Worm (Caenorhabditis elegans) whole organism, L2 larva: ENCODE measurements around the gene M03B6.3.

Experiments used
- F13H6.1 ChIP-seq: sonication (generic microtip); optimal IDR thresholded peaks from 2 replicates; lab custom pipeline; 2016; ENCODE audit warnings: missing genetic modification characterization, missing compliant biosample characterization
- R02D3.7 ChIP-seq: fragments of 150-350 bp; optimal IDR thresholded peaks from 2 replicates; lab custom pipeline; 2014; ENCODE audit warnings: missing biosample characterization, missing genetic modification characterization
- Y55F3AM.14 ChIP-seq: fragments of 200-800 bp; sonication (Bioruptor generic); optimal IDR thresholded peaks from 2 replicates; lab custom pipeline; 2018; ENCODE audit warnings: mild to moderate bottlenecking, missing genetic modification characterization, missing compliant biosample characterization
- alr-1 ChIP-seq: fragments of 150-350 bp; optimal IDR thresholded peaks from 2 replicates; lab custom pipeline; 2014; ENCODE audit warnings: missing biosample characterization, missing genetic modification characterization
- aly-2 ChIP-seq: fragments of 150-350 bp; optimal IDR thresholded peaks from 2 replicates; lab custom pipeline; 2014; ENCODE audit warnings: missing biosample characterization, missing genetic modification characterization
- blmp-1 ChIP-seq: sonication (generic microtip); optimal IDR thresholded peaks from 2 replicates; lab custom pipeline; 2017; ENCODE audit warnings: missing genetic modification characterization, mild to moderate bottlenecking, missing compliant biosample characterization, antibody characterized with exemption, moderate library complexity; ENCODE audit not compliant: insufficient read depth
- ceh-82 ChIP-seq: fragments of 150-350 bp; optimal IDR thresholded peaks from 2 replicates; lab custom pipeline; 2014; ENCODE audit warnings: missing biosample characterization, missing genetic modification characterization
- crh-2 ChIP-seq: sonication (generic microtip); optimal IDR thresholded peaks from 2 replicates; lab custom pipeline; 2017; ENCODE audit warnings: missing biosample characterization, missing genetic modification characterization
- dmd-4 ChIP-seq: sonication (generic microtip); optimal IDR thresholded peaks from 2 replicates; lab custom pipeline; 2017; ENCODE audit warnings: missing biosample characterization, missing genetic modification characterization
- elt-1 ChIP-seq: fragments of 150-350 bp; optimal IDR thresholded peaks from 2 replicates; lab custom pipeline; 2014; ENCODE audit warnings: missing biosample characterization, missing genetic modification characterization
- fos-1 ChIP-seq: fragments of 150-350 bp; optimal IDR thresholded peaks from 2 replicates; lab custom pipeline; 2014; ENCODE audit warnings: missing biosample characterization, missing genetic modification characterization
- gmeb-1 ChIP-seq: fragments of 150-350 bp; optimal IDR thresholded peaks from 2 replicates; lab custom pipeline; 2014; ENCODE audit warnings: missing biosample characterization, missing genetic modification characterization
- lin-11 ChIP-seq: fragments of 150-350 bp; sonication (generic microtip); optimal IDR thresholded peaks from 2 replicates; lab custom pipeline; 2014; ENCODE audit warnings: missing biosample characterization, missing genetic modification characterization, inconsistent platforms, mixed read lengths
- lin-13 ChIP-seq: fragments of 150-350 bp; optimal IDR thresholded peaks from 2 replicates; lab custom pipeline; 2014; ENCODE audit warnings: missing biosample characterization, missing genetic modification reagents, missing genetic modification characterization
- mdl-1 ChIP-seq, 2 experiments: fragments of 150-350 bp in 1 of 2; sonication (generic microtip) in 1 of 2; optimal IDR thresholded peaks; 2 replicates each; lab custom pipeline; 2017; ENCODE audit warnings: missing biosample characterization in 2 of 2, missing genetic modification characterization in 2 of 2
- nhr-10 ChIP-seq: sonication (generic microtip); optimal IDR thresholded peaks from 2 replicates; lab custom pipeline; 2017; ENCODE audit warnings: missing biosample characterization, missing genetic modification characterization
- nhr-11 ChIP-seq: fragments of 150-350 bp; optimal IDR thresholded peaks from 2 replicates; lab custom pipeline; 2014; ENCODE audit warnings: missing biosample characterization, missing genetic modification characterization
- nhr-129 ChIP-seq: fragments of 150-350 bp; optimal IDR thresholded peaks from 2 replicates; lab custom pipeline; 2014; ENCODE audit warnings: missing biosample characterization, missing genetic modification characterization
- nhr-21 ChIP-seq: fragments of 150-350 bp; optimal IDR thresholded peaks from 2 replicates; lab custom pipeline; 2014; ENCODE audit warnings: missing biosample characterization, missing genetic modification characterization
- nhr-237 ChIP-seq: fragments of 150-350 bp; optimal IDR thresholded peaks from 2 replicates; lab custom pipeline; 2014; ENCODE audit warnings: missing biosample characterization, missing genetic modification characterization
- nhr-25 ChIP-seq: fragments of 150-350 bp; sonication (generic microtip); optimal IDR thresholded peaks from 3 replicates; lab custom pipeline; 2014; ENCODE audit warnings: missing biosample characterization, missing genetic modification characterization
- nhr-6 ChIP-seq: fragments of 150-350 bp; optimal IDR thresholded peaks from 2 replicates; lab custom pipeline; 2014; ENCODE audit warnings: missing biosample characterization, missing genetic modification characterization
- peb-1 ChIP-seq: fragments of 150-350 bp; optimal IDR thresholded peaks from 2 replicates; lab custom pipeline; 2014; ENCODE audit warnings: missing biosample characterization, missing genetic modification characterization
- sma-9 ChIP-seq, 2 experiments: fragments of 150-350 bp in 1 of 2; sonication (generic microtip) in 1 of 2; optimal IDR thresholded peaks; 2 replicates each; lab custom pipeline; 2014 to 2016; ENCODE audit warnings: missing genetic modification characterization in 2 of 2, mild to moderate bottlenecking in 1 of 2, missing biosample characterization in 1 of 2, missing compliant biosample characterization in 1 of 2, missing genetic modification reagents in 1 of 2, moderate library complexity in 1 of 2
- unc-55 ChIP-seq: fragments of 150-350 bp; sonication (generic microtip); optimal IDR thresholded peaks from 3 replicates; lab custom pipeline; 2014; ENCODE audit warnings: missing biosample characterization, missing genetic modification reagents, missing genetic modification characterization
- unc-62 ChIP-seq: fragments of 150-350 bp; optimal IDR thresholded peaks from 2 replicates; lab custom pipeline; 2014; ENCODE audit warnings: missing biosample characterization, missing genetic modification reagents, missing genetic modification characterization
- zag-1 ChIP-seq: fragments of 150-350 bp; optimal IDR thresholded peaks from 2 replicates; lab custom pipeline; 2014; ENCODE audit warnings: missing biosample characterization, missing genetic modification characterization
- ztf-1 ChIP-seq: fragments of 200-800 bp; sonication (Bioruptor generic); conservative IDR thresholded peaks from 2 replicates; pipeline ENCODE4 v1.3.6; 2022; ENCODE audit warnings: missing genetic modification characterization, missing compliant biosample characterization

Gene M03B6.3

ce11 chrX:13900047-13900446, 36.0 kb upstream of the M03B6.3 start, which contains the start of gene sra-38:
sra-38 (minus strand) TSS chrX:13900147.
- TF ChIP-seq aly-2 (tag; lab: Kevin White, UChicago): no peak
- TF ChIP-seq elt-1: no peak
- no peak for TF ChIP-seq fos-1
- TF ChIP-seq ceh-82 (tag; lab: Kevin White, UChicago): no peak
- TF ChIP-seq Y55F3AM.14 (GFP tag; lab: Kevin White, UChicago): no peak
- TF ChIP-seq nhr-21 (tag; lab: Kevin White, UChicago): no peak
- no peak for TF ChIP-seq peb-1
- TF ChIP-seq nhr-25: no peak

ce11 chrX:13893256-13893655, 29.2 kb upstream of the M03B6.3 start, which contains the start of gene sra-37:
sra-37 (minus strand) TSS chrX:13893356.
- TF ChIP-seq R02D3.7 (tag; lab: Kevin White, UChicago): no peak
- TF ChIP-seq mdl-1 (tag; optimal IDR thresholded peaks at IDR 0.05; lab: Kevin White, UChicago): no peak
- no peak for TF ChIP-seq F13H6.1
- no peak for TF ChIP-seq unc-55 (GFP tag; lab: Kevin White, UChicago)
- TF ChIP-seq nhr-25: no peak
- no peak for TF ChIP-seq ztf-1
- no peak for TF ChIP-seq nhr-237 (tag; lab: Kevin White, UChicago)
- no peak for TF ChIP-seq lin-13 (GFP tag; lab: Kevin White, UChicago)
- TF ChIP-seq dmd-4: no peak
- TF ChIP-seq alr-1 (tag; lab: Kevin White, UChicago): no peak
- TF ChIP-seq nhr-11: no peak
- TF ChIP-seq gmeb-1 (tag; lab: Kevin White, UChicago): no peak
- TF ChIP-seq, all 48 proteins: peak for 0

ce11 chrX:13886195-13886594, 22.1 kb upstream of the M03B6.3 start:
- TF ChIP-seq nhr-237 (tag; lab: Kevin White, UChicago) (no peak), unc-62 (GFP tag; lab: Kevin White, UChicago) (no peak)

ce11 chrX:13885131-13885530, 21.0 kb upstream of the M03B6.3 start:
- TF ChIP-seq Y55F3AM.14 (GFP tag; lab: Kevin White, UChicago) (no peak), unc-62 (GFP tag; lab: Kevin White, UChicago) (no peak), unc-55 (GFP tag; lab: Kevin White, UChicago) (no peak), fos-1 (peak; percentile 91), zag-1 (tag; lab: Kevin White, UChicago) (no peak), crh-2 (tag; lab: Kevin White, UChicago) (peak; percentile 53), blmp-1 (tag; lab: Kevin White, UChicago) (no peak), F13H6.1 (peak; percentile 7), R02D3.7 (tag; lab: Kevin White, UChicago) (no peak), lin-11 (tag; lab: Kevin White, UChicago) (no peak), nhr-10 (tag; lab: Kevin White, UChicago) (no peak), nhr-25 (no peak), nhr-6 (tag; lab: Kevin White, UChicago) (no peak), sma-9 (GFP tag; optimal IDR thresholded peaks at IDR 0.05; lab: Kevin White, UChicago) (peak; percentile 44), sma-9 (tag; optimal IDR thresholded peaks at IDR 0.05; lab: Kevin White, UChicago) (no peak), nhr-237 (tag; lab: Kevin White, UChicago) (no peak), nhr-129 (tag; lab: Kevin White, UChicago) (peak; percentile 36), dmd-4 (no peak), nhr-11 (no peak)
- TF ChIP-seq, all 48 proteins: peak for 5

ce11 chrX:13884157-13884556, 20.1 kb upstream of the M03B6.3 start:
- TF ChIP-seq sma-9 (GFP tag; optimal IDR thresholded peaks at IDR 0.05; lab: Kevin White, UChicago) (no peak), sma-9 (tag; optimal IDR thresholded peaks at IDR 0.05; lab: Kevin White, UChicago) (no peak), fos-1 (peak; percentile 21)

- TF ChIP-seq sma-9 (GFP tag; optimal IDR thresholded peaks at IDR 0.05; lab: Kevin White, UChicago): no peak
- no peak for TF ChIP-seq sma-9 (tag; optimal IDR thresholded peaks at IDR 0.05; lab: Kevin White, UChicago)
- no peak for TF ChIP-seq lin-11 (tag; lab: Kevin White, UChicago)
- TF ChIP-seq, all 48 proteins: peak for 0
Measured at ce11 chrX:13882639-13883038, 18.5 kb upstream of the M03B6.3 start, which contains the start of gene hlb-1. hlb-1 (minus strand) TSS chrX:13882739.
